Fruit fly (Drosophila melanogaster) whole organism, pupa: Measurements from ENCODE around the gene hb.

ENCODE experiments used
- CG12605 ChIP-seq: fragments of 200-800 bp; sonication (Bioruptor generic); IDR thresholded peaks from 2 replicates; pipeline ENCODE4 v1.3.6; 2022; ENCODE audit warnings: missing biosample characterization, missing genetic modification characterization
- CG4496 ChIP-seq: fragments of 200-800 bp; sonication (Bioruptor generic); IDR thresholded peaks from 3 replicates; pipeline ENCODE4 v1.3.6; 2022; ENCODE audit warnings: missing biosample characterization, missing genetic modification characterization

DNA sequence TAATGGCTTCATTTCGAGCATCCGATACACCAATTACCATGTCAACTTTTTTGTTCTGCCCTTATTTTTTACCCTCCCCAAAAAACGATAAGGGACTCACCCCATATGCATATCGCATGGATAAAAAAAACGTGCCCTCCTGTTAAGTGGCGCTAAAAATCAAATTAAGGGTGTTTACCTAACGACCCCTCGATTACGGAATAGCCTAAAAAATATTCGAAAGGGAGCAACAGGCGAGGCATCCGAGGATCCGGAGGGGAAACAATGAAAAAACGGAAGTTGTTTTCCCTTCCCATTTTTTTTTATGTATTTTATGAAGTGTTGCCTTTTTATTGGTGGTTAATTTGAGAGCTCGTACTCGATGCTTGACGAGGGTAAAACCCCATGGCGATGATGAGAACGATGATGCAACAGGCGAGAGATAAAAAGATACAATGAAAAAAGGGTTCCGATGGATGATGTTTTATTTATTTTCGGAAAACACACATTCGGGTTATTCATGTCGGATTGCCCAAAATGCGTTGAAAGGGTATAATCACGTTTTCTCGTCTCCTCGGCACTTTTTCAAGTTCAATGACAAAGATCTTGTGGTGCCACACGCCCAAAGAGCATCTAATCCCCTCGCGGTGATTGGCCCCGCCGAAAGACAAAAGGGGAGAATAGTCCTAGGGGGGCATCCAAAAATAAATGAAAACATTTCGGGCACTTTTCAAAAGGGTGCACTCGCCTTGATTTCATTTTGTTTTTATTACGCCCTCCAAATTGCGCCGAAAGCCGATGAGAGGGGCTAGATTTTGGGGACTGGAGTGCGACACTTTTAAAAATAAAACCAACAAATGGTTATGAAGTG lies 13.1 kb downstream of the hb start, which contains the start of gene CG44227:
- TF ChIP-seq CG12605 (GFP tag; lab: Robert Waterston, UW) (no peak), CG4496 (GFP tag; lab: Robert Waterston, UW) (no peak)
